Fruit fly (Drosophila melanogaster) whole organism, embryonic: ENCODE data around the gene mag.

ENCODE experiments used
- B-H1 ChIP-seq: fragments of 200-800 bp; sonication (Bioruptor generic); IDR thresholded peaks from 3 replicates; pipeline ENCODE4 v1.3.6; 2022; ENCODE audit warnings: missing biosample characterization, missing genetic modification characterization
- CG10147 ChIP-seq: fragments of 200-800 bp; sonication (Bioruptor generic); optimal IDR thresholded peaks from 2 replicates; lab custom pipeline; 2019; ENCODE audit warnings: missing biosample characterization, mild to moderate bottlenecking, missing genetic modification characterization, moderate library complexity
- CG10462 ChIP-seq: fragments of 200-800 bp; sonication (Bioruptor generic); optimal IDR thresholded peaks from 2 replicates; lab custom pipeline; 2016; ENCODE audit warnings: missing biosample characterization, missing genetic modification characterization
- CG11398 ChIP-seq: fragments of 200-800 bp; sonication (Bioruptor generic); optimal IDR thresholded peaks from 2 replicates; lab custom pipeline; 2016; ENCODE audit warnings: missing biosample characterization, missing genetic modification characterization
- CG12299 ChIP-seq: fragments of 200-800 bp; sonication (Bioruptor generic); optimal IDR thresholded peaks from 2 replicates; lab custom pipeline; 2018; ENCODE audit warnings: missing biosample characterization, mild to moderate bottlenecking, missing genetic modification characterization
- CG12659 ChIP-seq: fragments of 200-800 bp; sonication (Bioruptor generic); optimal IDR thresholded peaks from 3 replicates; lab custom pipeline; 2017; ENCODE audit warnings: mild to moderate bottlenecking, missing biosample characterization, missing genetic modification reagents, missing genetic modification characterization
- CG12942 ChIP-seq: fragments of 200-800 bp; sonication (Bioruptor generic); optimal IDR thresholded peaks from 3 replicates; lab custom pipeline; 2016; ENCODE audit warnings: missing biosample characterization, missing genetic modification characterization
- CG17359 ChIP-seq: fragments of 200-800 bp; sonication (Bioruptor generic); optimal IDR thresholded peaks from 3 replicates; lab custom pipeline; 2018; ENCODE audit warnings: missing biosample characterization, mild to moderate bottlenecking, missing genetic modification characterization, moderate library complexity
- CG17385 ChIP-seq: fragments of 200-800 bp; sonication (Bioruptor generic); optimal IDR thresholded peaks from 3 replicates; lab custom pipeline; 2018; ENCODE audit warnings: missing biosample characterization, mild to moderate bottlenecking, missing genetic modification characterization
- CG17612 ChIP-seq: fragments of 200-800 bp; sonication (Bioruptor generic); IDR thresholded peaks from 2 replicates; pipeline ENCODE4 v1.3.6; 2022; ENCODE audit warnings: missing biosample characterization, missing genetic modification characterization
- CG18262 ChIP-seq: fragments of 200-800 bp; optimal IDR thresholded peaks from 3 replicates; lab custom pipeline; 2019; ENCODE audit warnings: missing biosample characterization, mild to moderate bottlenecking, missing genetic modification characterization, moderate library complexity
- CG18476 ChIP-seq: fragments of 200-800 bp; sonication (Bioruptor generic); optimal IDR thresholded peaks from 2 replicates; lab custom pipeline; 2016; ENCODE audit warnings: missing biosample characterization, mild to moderate bottlenecking, missing genetic modification characterization
- CG2199 ChIP-seq: fragments of 200-800 bp; sonication (Bioruptor generic); IDR thresholded peaks from 3 replicates; pipeline ENCODE4 v1.3.6; 2022; ENCODE audit warnings: missing biosample characterization, missing genetic modification characterization
- CG2678 ChIP-seq: fragments of 200-800 bp; sonication (Bioruptor generic); optimal IDR thresholded peaks from 3 replicates; lab custom pipeline; 2019; ENCODE audit warnings: missing biosample characterization, mild to moderate bottlenecking, missing genetic modification characterization, moderate library complexity
- CG2875 ChIP-seq: fragments of 200-800 bp; sonication (Bioruptor generic); optimal IDR thresholded peaks from 2 replicates; lab custom pipeline; 2017; ENCODE audit warnings: missing biosample characterization, mild to moderate bottlenecking, missing genetic modification characterization, missing genetic modification reagents
- CG31365 ChIP-seq: fragments of 200-800 bp; sonication (Bioruptor generic); optimal IDR thresholded peaks from 2 replicates; lab custom pipeline; 2018; ENCODE audit warnings: missing biosample characterization, mild to moderate bottlenecking, missing genetic modification characterization
- CG4854 ChIP-seq: fragments of 200-800 bp; sonication (Bioruptor generic); optimal IDR thresholded peaks from 2 replicates; lab custom pipeline; 2016; ENCODE audit warnings: missing biosample characterization, missing genetic modification characterization, inconsistent platforms
- CG5245 ChIP-seq: fragments of 200-800 bp; sonication (Bioruptor generic); optimal IDR thresholded peaks from 3 replicates; lab custom pipeline; 2016; ENCODE audit warnings: missing biosample characterization, missing genetic modification characterization
- CG5953 ChIP-seq: fragments of 200-800 bp; sonication (Bioruptor generic); IDR thresholded peaks from 2 replicates; pipeline ENCODE4 v1.3.6; 2022; ENCODE audit warnings: missing biosample characterization, missing genetic modification characterization
- CG7987 ChIP-seq: fragments of 200-800 bp; sonication (Bioruptor generic); optimal IDR thresholded peaks from 2 replicates; lab custom pipeline; 2018; ENCODE audit warnings: missing biosample characterization, mild to moderate bottlenecking, missing genetic modification characterization, moderate library complexity
- CG8765 ChIP-seq: fragments of 200-800 bp; sonication (Bioruptor generic); IDR thresholded peaks from 2 replicates; pipeline ENCODE4 v1.3.6; 2022; ENCODE audit warnings: missing biosample characterization, missing genetic modification characterization
- CG8924 ChIP-seq: fragments of 200-800 bp; optimal IDR thresholded peaks from 3 replicates; lab custom pipeline; 2019; ENCODE audit warnings: missing biosample characterization, mild to moderate bottlenecking, missing genetic modification characterization, moderate library complexity
- E2f2 ChIP-seq: fragments of 200-800 bp; sonication (Bioruptor generic); IDR thresholded peaks from 2 replicates; pipeline ENCODE4 v1.3.6; 2022; ENCODE audit warnings: missing biosample characterization, missing genetic modification characterization
- ERR ChIP-seq: fragments of 200-800 bp; sonication (Bioruptor generic); optimal IDR thresholded peaks from 2 replicates; lab custom pipeline; 2016; ENCODE audit warnings: missing biosample characterization, missing genetic modification characterization
- HLHmδ ChIP-seq: fragments of 200-800 bp; sonication (Bioruptor generic); optimal IDR thresholded peaks from 2 replicates; lab custom pipeline; 2018; ENCODE audit warnings: missing biosample characterization, mild to moderate bottlenecking, missing genetic modification characterization, moderate library complexity
- HmgZ ChIP-seq: fragments of 200-800 bp; sonication (Bioruptor generic); optimal IDR thresholded peaks from 2 replicates; lab custom pipeline; 2018; ENCODE audit warnings: missing biosample characterization, mild to moderate bottlenecking, missing genetic modification characterization
- Hr51 ChIP-seq, 2 experiments: fragments of 200-800 bp; sonication (Bioruptor generic); optimal IDR thresholded peaks; 2 replicates in 1 of 2; 3 replicates in 1 of 2; lab custom pipeline; 2016 to 2018; ENCODE audit warnings: missing biosample characterization in 2 of 2, missing genetic modification characterization in 2 of 2, mild to moderate bottlenecking in 1 of 2, moderate library complexity in 1 of 2
- Meics ChIP-seq: fragments of 200-800 bp; sonication (Bioruptor generic); optimal IDR thresholded peaks from 2 replicates; lab custom pipeline; 2017; ENCODE audit warnings: missing biosample characterization, mild to moderate bottlenecking, missing genetic modification characterization
- Mrtf ChIP-seq: fragments of 200-800 bp; sonication (Bioruptor generic); IDR thresholded peaks from 3 replicates; pipeline ENCODE4 v1.3.6; 2022; ENCODE audit warnings: missing biosample characterization, missing genetic modification characterization
- Optix ChIP-seq: fragments of 200-800 bp; sonication (Bioruptor generic); IDR thresholded peaks from 3 replicates; pipeline ENCODE4 v1.3.6; 2022; ENCODE audit warnings: missing biosample characterization, missing genetic modification characterization
- Six4 ChIP-seq: fragments of 200-800 bp; sonication (Bioruptor generic); optimal IDR thresholded peaks from 2 replicates; lab custom pipeline; 2016; ENCODE audit warnings: missing biosample characterization, missing genetic modification characterization
- Sry-β ChIP-seq: fragments of 200-800 bp; sonication (Bioruptor generic); optimal IDR thresholded peaks from 2 replicates; lab custom pipeline; 2018; ENCODE audit warnings: missing biosample characterization, mild to moderate bottlenecking, missing genetic modification characterization, moderate library complexity
- Usf ChIP-seq: fragments of 200-800 bp; sonication (Bioruptor generic); optimal IDR thresholded peaks from 2 replicates; lab custom pipeline; 2017; ENCODE audit warnings: missing genotype, missing biosample characterization, missing genetic modification characterization
- ash1 ChIP-seq: fragments of 200-800 bp; sonication (Bioruptor generic); optimal IDR thresholded peaks from 2 replicates; lab custom pipeline; 2018; ENCODE audit warnings: missing biosample characterization, mild to moderate bottlenecking, missing genetic modification characterization
- bsh ChIP-seq, 2 experiments: fragments of 200-800 bp; sonication (Bioruptor generic); optimal IDR thresholded peaks; 2 replicates each; lab custom pipeline; 2017 to 2018; ENCODE audit warnings: mild to moderate bottlenecking in 2 of 2, missing biosample characterization in 2 of 2, missing genetic modification characterization in 2 of 2, moderate library complexity in 1 of 2
- cad ChIP-seq: fragments of >200 bp; optimal IDR thresholded peaks from 2 replicates; lab custom pipeline; 2017; ENCODE audit warnings: missing biosample characterization, missing genetic modification characterization
- ci ChIP-seq: fragments of 200-800 bp; sonication (Bioruptor generic); IDR thresholded peaks from 3 replicates; pipeline ENCODE4 v1.3.6; 2022; ENCODE audit warnings: missing biosample characterization, missing genetic modification characterization
- fd64A ChIP-seq: fragments of 200-800 bp; sonication (Bioruptor generic); optimal IDR thresholded peaks from 3 replicates; lab custom pipeline; 2018; ENCODE audit warnings: missing biosample characterization, mild to moderate bottlenecking, missing genetic modification characterization
- fru ChIP-seq: fragments of >200 bp; optimal IDR thresholded peaks from 2 replicates; lab custom pipeline; 2017
- her ChIP-seq: fragments of 200-800 bp; sonication (Bioruptor generic); optimal IDR thresholded peaks from 2 replicates; lab custom pipeline; 2016; ENCODE audit warnings: missing biosample characterization, missing genetic modification characterization
- lilli ChIP-seq: fragments of 200-800 bp; sonication (Bioruptor generic); optimal IDR thresholded peaks from 3 replicates; lab custom pipeline; 2016; ENCODE audit warnings: missing biosample characterization, missing genetic modification characterization
- lmd ChIP-seq: fragments of 200-800 bp; sonication (Bioruptor generic); IDR thresholded peaks from 2 replicates; pipeline ENCODE4 v1.3.6; 2022; ENCODE audit warnings: missing biosample characterization, missing genetic modification characterization
- mam ChIP-seq: fragments of 200-800 bp; sonication (Bioruptor generic); optimal IDR thresholded peaks from 3 replicates; lab custom pipeline; 2016; ENCODE audit warnings: missing biosample characterization, missing genetic modification characterization
- mld ChIP-seq: fragments of 200-800 bp; sonication (Bioruptor generic); IDR thresholded peaks from 3 replicates; pipeline ENCODE4 v1.3.6; 2022; ENCODE audit warnings: missing biosample characterization, missing genetic modification characterization; ENCODE audit not compliant: partially characterized antibody
- odd ChIP-seq: fragments of 200-800 bp; sonication (Bioruptor generic); optimal IDR thresholded peaks from 2 replicates; lab custom pipeline; 2017; ENCODE audit warnings: missing biosample characterization, mild to moderate bottlenecking, missing genetic modification characterization
- pho ChIP-seq: fragments of 200-800 bp; sonication (Bioruptor generic); optimal IDR thresholded peaks from 2 replicates; lab custom pipeline; 2016; ENCODE audit warnings: missing biosample characterization, missing genetic modification characterization
- sc ChIP-seq, 3 experiments: fragments of >200 bp in 2 of 3; fragments of 200-800 bp in 1 of 3; sonication (Bioruptor generic) in 1 of 3; optimal IDR thresholded peaks; 2 replicates in 2 of 3; 3 replicates in 1 of 3; lab custom pipeline; 2017; ENCODE audit warnings: mild to moderate bottlenecking in 1 of 3, missing biosample characterization in 1 of 3, missing genetic modification characterization in 1 of 3, missing genetic modification reagents in 1 of 3
- twi ChIP-seq: fragments of 200-800 bp; optimal IDR thresholded peaks from 2 replicates; lab custom pipeline; 2019; ENCODE audit warnings: missing biosample characterization, mild to moderate bottlenecking, missing genetic modification characterization, moderate library complexity

Gene mag

DNA sequence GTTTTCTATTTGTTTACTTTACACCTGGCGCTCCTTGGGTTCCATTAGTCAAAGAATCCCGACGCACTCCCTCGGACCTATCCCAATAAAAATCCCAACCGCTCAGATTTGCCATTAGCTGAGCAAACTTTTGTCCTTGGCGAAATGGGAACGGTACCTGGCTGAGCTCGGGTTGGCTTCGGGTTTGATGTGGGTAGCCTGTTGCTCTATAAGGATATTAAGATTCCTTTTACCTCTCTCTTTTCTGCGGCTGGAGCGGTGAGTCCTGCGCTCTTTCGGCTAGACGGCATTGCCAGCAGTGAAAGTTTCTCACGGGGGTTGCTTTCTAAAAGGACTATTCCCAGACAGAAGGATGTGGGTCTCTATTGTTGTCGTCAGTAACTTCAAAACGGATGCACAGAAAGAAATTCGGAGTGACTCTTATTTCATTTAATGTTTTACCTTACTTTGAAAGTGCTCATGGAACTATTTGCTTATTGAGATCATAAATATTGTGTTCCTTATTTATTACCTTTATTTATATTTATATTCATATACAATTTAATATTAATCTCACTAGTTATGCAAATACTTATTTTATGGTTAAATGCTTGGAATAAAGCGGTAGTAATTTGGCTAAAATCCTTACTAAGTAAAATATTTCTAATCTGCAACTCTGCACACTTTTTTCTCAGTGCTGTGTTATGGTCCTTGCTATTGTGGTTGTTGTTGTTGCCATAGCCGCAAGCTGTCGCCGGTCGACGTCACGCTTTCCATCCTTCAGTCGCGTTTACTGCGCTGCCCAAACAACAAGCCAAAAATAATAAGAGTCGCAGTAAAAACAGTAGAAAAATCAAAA, 18.6 kb upstream of the mag start, which contains the start of gene CG5910 (continued):
- TF ChIP-seq CG8765 (GFP tag; lab: Robert Waterston, UW), result 0 out of 2 replicates have a peak, but pooled peaks have one; percentile 39
- TF ChIP-seq CG17612, result peak; percentile 50; the same call in 1 of the 2 replicates
- no peak for TF ChIP-seq Sry-β (GFP tag; lab: Kevin White, UChicago)
- TF ChIP-seq CG8924 (tag; lab: Kevin White, UChicago), result peak; percentile 95
- no peak for TF ChIP-seq CG4854
- peak; percentile 64; the same call in 2 of the 3 replicates for TF ChIP-seq Mrtf
- no peak for TF ChIP-seq Optix (GFP tag; lab: Robert Waterston, UW)
- TF ChIP-seq CG18476 (GFP tag; lab: Kevin White, UChicago), result peak; percentile 66
- TF ChIP-seq CG2678, result peak; percentile 96
- TF ChIP-seq Hr51 (GFP tag; optimal IDR thresholded peaks at IDR 0.05; lab: Kevin White, UChicago), result peak; percentile 39 to 92
- no peak for TF ChIP-seq HLHmδ
- TF ChIP-seq CG31365 (tag; lab: Kevin White, UChicago), result peak; percentile 2
- peak; percentile 56 for TF ChIP-seq CG7987 (GFP tag; lab: Kevin White, UChicago)
- TF ChIP-seq CG5953 (GFP tag; lab: Robert Waterston, UW), result 0 out of 2 replicates have a peak, but pooled peaks have one; percentile 10
- no peak for TF ChIP-seq fd64A (GFP tag; lab: Kevin White, UChicago)
- no peak for TF ChIP-seq sc (optimal IDR thresholded peaks at IDR 0.05; lab: Kevin White, UChicago)
- peak; percentile 7 for TF ChIP-seq sc (GFP tag; optimal IDR thresholded peaks at IDR 0.05; lab: Kevin White, UChicago)
- TF ChIP-seq CG18262 (tag; lab: Kevin White, UChicago), result peak; percentile 95
- TF ChIP-seq lmd (GFP tag; lab: Robert Waterston, UW), result peak; percentile 84
- TF ChIP-seq CG12659, result peak; percentile 94
- TF ChIP-seq E2f2, result peak; percentile 37; the same call in 1 of the 2 replicates
- TF ChIP-seq CG2199 (GFP tag; lab: Robert Waterston, UW), result no peak
- no peak for TF ChIP-seq ERR (GFP tag; lab: Kevin White, UChicago)
- no peak for TF ChIP-seq fru (lab: Kevin White, UChicago)
- peak; percentile 87 for TF ChIP-seq CG12299
- TF ChIP-seq CG10462 (GFP tag; lab: Kevin White, UChicago), result peak; percentile 35
- TF ChIP-seq Meics (GFP tag; lab: Kevin White, UChicago), result peak; percentile 94
- peak; percentile 84 for TF ChIP-seq Six4 (GFP tag; lab: Kevin White, UChicago)
- peak; percentile 78 for TF ChIP-seq CG2875
- TF ChIP-seq mam (GFP tag; lab: Kevin White, UChicago), result peak; percentile 53
- peak; percentile 80 for TF ChIP-seq twi (tag; lab: Kevin White, UChicago)
- peak; percentile 25 to 89 for TF ChIP-seq bsh (GFP tag; optimal IDR thresholded peaks at IDR 0.05; lab: Kevin White, UChicago)
- peak; percentile 13 for TF ChIP-seq pho (GFP tag; lab: Kevin White, UChicago)
- peak; percentile 88 for TF ChIP-seq CG17359
- peak; percentile 83 for TF ChIP-seq CG17385 (GFP tag; lab: Kevin White, UChicago)
- TF ChIP-seq ash1 (GFP tag; lab: Kevin White, UChicago), result no peak
- TF ChIP-seq CG10147, result peak; percentile 96
- TF ChIP-seq mld (GFP tag; lab: Robert Waterston, UW), result no peak
- TF ChIP-seq ci, result peak; percentile 71
- no peak for TF ChIP-seq CG11398
- no peak for TF ChIP-seq her
- TF ChIP-seq odd (GFP tag; lab: Kevin White, UChicago), result peak; percentile 87
- TF ChIP-seq Usf, result peak; percentile 70
- peak; percentile 63 for TF ChIP-seq lilli (GFP tag; lab: Kevin White, UChicago)
- no peak for TF ChIP-seq cad (GFP tag; lab: Kevin White, UChicago)
- TF ChIP-seq HmgZ (tag; lab: Kevin White, UChicago), result peak; percentile 87
- TF ChIP-seq CG12942, result peak; percentile 67
- TF ChIP-seq B-H1 (GFP tag; lab: Robert Waterston, UW), result peak; percentile 65; the same call in 2 of the 3 replicates
- peak; percentile 62 for TF ChIP-seq CG5245
